Fruit fly (Drosophila melanogaster) whole organism, embryonic: ENCODE results near the gene CG32573.

Source experiments
- Ada2b ChIP-seq: fragments of 200-800 bp; sonication (Bioruptor generic); IDR thresholded peaks from 2 replicates; pipeline ENCODE4 v1.3.6; 2022; ENCODE audit warnings: missing biosample characterization, missing genetic modification characterization
- CG10366 ChIP-seq: fragments of 200-800 bp; sonication (Bioruptor generic); IDR thresholded peaks from 2 replicates; pipeline ENCODE4 v1.3.6; 2022; ENCODE audit warnings: missing biosample characterization, missing genetic modification characterization
- CG11085 ChIP-seq: fragments of 200-800 bp; sonication (Bioruptor generic); IDR thresholded peaks from 2 replicates; pipeline ENCODE4 v1.3.6; 2022; ENCODE audit warnings: missing biosample characterization, missing genetic modification characterization
- CG11093 ChIP-seq: fragments of 200-800 bp; sonication (Bioruptor generic); IDR thresholded peaks from 3 replicates; pipeline ENCODE4 v1.3.6; 2022; ENCODE audit warnings: missing biosample characterization, missing genetic modification characterization
- CG11504 ChIP-seq: fragments of 200-800 bp; sonication (Bioruptor generic); optimal IDR thresholded peaks from 3 replicates; lab custom pipeline; 2019; ENCODE audit warnings: missing biosample characterization, mild to moderate bottlenecking, missing genetic modification characterization, moderate library complexity
- CG12071 ChIP-seq: fragments of 200-800 bp; sonication (Bioruptor generic); optimal IDR thresholded peaks from 3 replicates; lab custom pipeline; 2018; ENCODE audit warnings: missing biosample characterization, mild to moderate bottlenecking, missing genetic modification characterization
- CG12155 ChIP-seq: fragments of 200-800 bp; sonication (Bioruptor generic); optimal IDR thresholded peaks from 3 replicates; lab custom pipeline; 2016; ENCODE audit warnings: missing biosample characterization, missing genetic modification characterization
- CG13287 ChIP-seq: fragments of 200-800 bp; sonication (Bioruptor generic); IDR thresholded peaks from 2 replicates; pipeline ENCODE4 v1.3.6; 2022; ENCODE audit warnings: missing biosample characterization, missing genetic modification characterization; ENCODE audit not compliant: partially characterized antibody
- CG14710 ChIP-seq: fragments of 200-800 bp; sonication (Bioruptor generic); optimal IDR thresholded peaks from 3 replicates; lab custom pipeline; 2019; ENCODE audit warnings: missing biosample characterization, mild to moderate bottlenecking, missing genetic modification characterization, moderate library complexity
- CG16863 ChIP-seq: fragments of 200-800 bp; sonication (Bioruptor generic); optimal IDR thresholded peaks from 3 replicates; lab custom pipeline; 2016; ENCODE audit warnings: missing biosample characterization, missing genetic modification characterization
- CG17186 ChIP-seq: fragments of 200-800 bp; sonication (Bioruptor generic); optimal IDR thresholded peaks from 3 replicates; lab custom pipeline; 2017; ENCODE audit warnings: missing biosample characterization, missing genetic modification reagents, missing genetic modification characterization
- CG17385 ChIP-seq: fragments of 200-800 bp; sonication (Bioruptor generic); optimal IDR thresholded peaks from 3 replicates; lab custom pipeline; 2018; ENCODE audit warnings: missing biosample characterization, mild to moderate bottlenecking, missing genetic modification characterization
- CG18476 ChIP-seq: fragments of 200-800 bp; sonication (Bioruptor generic); optimal IDR thresholded peaks from 2 replicates; lab custom pipeline; 2016; ENCODE audit warnings: missing biosample characterization, mild to moderate bottlenecking, missing genetic modification characterization
- CG31441 ChIP-seq: fragments of 200-800 bp; sonication (Bioruptor generic); IDR thresholded peaks from 2 replicates; pipeline ENCODE4 v1.3.6; 2022; ENCODE audit warnings: missing biosample characterization, missing genetic modification characterization
- CG3281 ChIP-seq: fragments of 200-800 bp; sonication (Bioruptor generic); optimal IDR thresholded peaks from 3 replicates; lab custom pipeline; 2017; ENCODE audit warnings: missing biosample characterization, mild to moderate bottlenecking, missing genetic modification characterization
- CG34376 ChIP-seq: fragments of 200-800 bp; sonication (Bioruptor generic); optimal IDR thresholded peaks from 2 replicates; lab custom pipeline; 2018; ENCODE audit warnings: missing biosample characterization, mild to moderate bottlenecking, missing genetic modification characterization
- CG4617 ChIP-seq: fragments of 200-800 bp; sonication (Bioruptor generic); optimal IDR thresholded peaks from 3 replicates; lab custom pipeline; 2016; ENCODE audit warnings: missing biosample characterization, missing genetic modification characterization, borderline replicate concordance
- CG5245 ChIP-seq: fragments of 200-800 bp; sonication (Bioruptor generic); optimal IDR thresholded peaks from 3 replicates; lab custom pipeline; 2016; ENCODE audit warnings: missing biosample characterization, missing genetic modification characterization
- CG6175 ChIP-seq: fragments of 200-800 bp; sonication (Bioruptor generic); IDR thresholded peaks from 3 replicates; pipeline ENCODE4 v1.3.6; 2022; ENCODE audit warnings: missing biosample characterization, missing genetic modification characterization
- CG7928 ChIP-seq: fragments of 200-800 bp; sonication (Bioruptor generic); optimal IDR thresholded peaks from 2 replicates; lab custom pipeline; 2017; ENCODE audit warnings: missing biosample characterization, mild to moderate bottlenecking, missing genetic modification characterization
- Chrac-16 ChIP-seq: fragments of 200-800 bp; sonication (Bioruptor generic); optimal IDR thresholded peaks from 3 replicates; lab custom pipeline; 2016; ENCODE audit warnings: missing biosample characterization, missing genetic modification characterization
- Gsc ChIP-seq: fragments of 200-800 bp; sonication (Bioruptor generic); IDR thresholded peaks from 2 replicates; pipeline ENCODE4 v1.3.6; 2022; ENCODE audit warnings: missing biosample characterization, missing genetic modification characterization
- HLH3B ChIP-seq: fragments of 200-800 bp; sonication (Bioruptor generic); IDR thresholded peaks from 2 replicates; pipeline ENCODE4 v1.3.6; 2022; ENCODE audit warnings: missing biosample characterization, missing genetic modification characterization
- Rfx ChIP-seq: fragments of 200-800 bp; sonication (Bioruptor generic); IDR thresholded peaks from 2 replicates; pipeline ENCODE4 v1.3.6; 2022; ENCODE audit warnings: missing biosample characterization, missing genetic modification characterization
- amos ChIP-seq: fragments of 200-800 bp; sonication (Bioruptor generic); IDR thresholded peaks from 2 replicates; pipeline ENCODE4 v1.3.6; 2022; ENCODE audit warnings: missing biosample characterization, missing genetic modification characterization; ENCODE audit not compliant: partially characterized antibody
- cato ChIP-seq: fragments of 200-800 bp; sonication (Bioruptor generic); optimal IDR thresholded peaks from 2 replicates; lab custom pipeline; 2016; ENCODE audit warnings: missing biosample characterization, missing genetic modification characterization, borderline replicate concordance
- chinmo ChIP-seq: fragments of 200-800 bp; sonication (Bioruptor generic); IDR thresholded peaks from 4 replicates; pipeline ENCODE4 v1.3.6; 2022; ENCODE audit warnings: missing biosample characterization, missing genetic modification characterization; ENCODE audit not compliant: partially characterized antibody
- dm ChIP-seq: fragments of 200-800 bp; sonication (Bioruptor generic); optimal IDR thresholded peaks from 3 replicates; lab custom pipeline; 2016; ENCODE audit warnings: missing biosample characterization, missing genetic modification characterization
- dysf ChIP-seq: fragments of 200-800 bp; sonication (Bioruptor generic); IDR thresholded peaks from 3 replicates; pipeline ENCODE4 v1.3.6; 2022; ENCODE audit warnings: missing biosample characterization, missing genetic modification characterization
- gsb-n ChIP-seq: fragments of 200-800 bp; sonication (Bioruptor generic); optimal IDR thresholded peaks from 3 replicates; lab custom pipeline; 2018; ENCODE audit warnings: missing biosample characterization, mild to moderate bottlenecking, missing genetic modification characterization
- hkb ChIP-seq, 2 experiments: fragments of 200-800 bp in 1 of 2; fragments of >200 bp in 1 of 2; sonication (Bioruptor generic) in 1 of 2; IDR thresholded peaks in 1 of 2; optimal IDR thresholded peaks in 1 of 2; 2 replicates each; pipeline versions ENCODE4 v1.3.6 to Lab custom; 2017 to 2022; ENCODE audit warnings: missing biosample characterization in 1 of 2, missing genetic modification characterization in 1 of 2
- jumu ChIP-seq: fragments of 200-800 bp; sonication (Bioruptor generic); optimal IDR thresholded peaks from 3 replicates; lab custom pipeline; 2016; ENCODE audit warnings: missing biosample characterization, missing genetic modification characterization
- kay ChIP-seq: fragments of 200-800 bp; sonication (Bioruptor generic); optimal IDR thresholded peaks from 2 replicates; lab custom pipeline; 2016; ENCODE audit warnings: missing biosample characterization, missing genetic modification characterization
- lov ChIP-seq, 2 experiments: fragments of 200-800 bp in 1 of 2; fragments of >200 bp in 1 of 2; sonication (Bioruptor generic) in 1 of 2; IDR thresholded peaks in 1 of 2; optimal IDR thresholded peaks in 1 of 2; 2 replicates in 1 of 2; 3 replicates in 1 of 2; pipeline versions ENCODE4 v1.3.6 to Lab custom; 2017 to 2022; ENCODE audit warnings: missing biosample characterization in 1 of 2, missing genetic modification characterization in 1 of 2
- maf-S ChIP-seq: fragments of 200-800 bp; sonication (Bioruptor generic); optimal IDR thresholded peaks from 2 replicates; lab custom pipeline; 2016; ENCODE audit warnings: missing biosample characterization, missing genetic modification characterization
- mld ChIP-seq: fragments of 200-800 bp; sonication (Bioruptor generic); IDR thresholded peaks from 3 replicates; pipeline ENCODE4 v1.3.6; 2022; ENCODE audit warnings: missing biosample characterization, missing genetic modification characterization; ENCODE audit not compliant: partially characterized antibody
- nerfin-2 ChIP-seq: fragments of 200-800 bp; sonication (Bioruptor generic); IDR thresholded peaks from 2 replicates; pipeline ENCODE4 v1.3.6; 2022; ENCODE audit warnings: missing biosample characterization, missing genetic modification characterization; ENCODE audit not compliant: partially characterized antibody
- org-1 ChIP-seq: fragments of 200-800 bp; sonication (Bioruptor generic); optimal IDR thresholded peaks from 2 replicates; lab custom pipeline; 2017; ENCODE audit warnings: missing biosample characterization, missing genetic modification characterization
- pzg ChIP-seq: fragments of 200-800 bp; sonication (Bioruptor generic); optimal IDR thresholded peaks from 3 replicates; lab custom pipeline; 2018; ENCODE audit warnings: missing biosample characterization, mild to moderate bottlenecking, missing genetic modification characterization, moderate library complexity
- row ChIP-seq: fragments of 200-800 bp; sonication (Bioruptor generic); IDR thresholded peaks from 3 replicates; pipeline ENCODE4 v1.3.6; 2022; ENCODE audit warnings: missing biosample characterization, missing genetic modification characterization
- salm ChIP-seq: fragments of 200-800 bp; sonication (Bioruptor generic); optimal IDR thresholded peaks from 2 replicates; lab custom pipeline; 2018; ENCODE audit warnings: missing biosample characterization, mild to moderate bottlenecking, missing genetic modification characterization
- scrt ChIP-seq: fragments of 200-800 bp; sonication (Bioruptor generic); optimal IDR thresholded peaks from 2 replicates; lab custom pipeline; 2018; ENCODE audit warnings: missing biosample characterization, mild to moderate bottlenecking, missing genetic modification characterization, moderate library complexity
- sd ChIP-seq: fragments of 200-800 bp; sonication (Bioruptor generic); optimal IDR thresholded peaks from 3 replicates; lab custom pipeline; 2018; ENCODE audit warnings: missing biosample characterization, mild to moderate bottlenecking, missing genetic modification characterization, moderate library complexity
- sna ChIP-seq: fragments of 200-800 bp; sonication (Bioruptor generic); IDR thresholded peaks from 2 replicates; pipeline ENCODE4 v1.3.6; 2022; ENCODE audit warnings: missing biosample characterization, missing genetic modification characterization; ENCODE audit not compliant: partially characterized antibody
- stwl ChIP-seq: fragments of 200-800 bp; sonication (Bioruptor generic); optimal IDR thresholded peaks from 3 replicates; lab custom pipeline; 2018; ENCODE audit warnings: missing biosample characterization, mild to moderate bottlenecking, missing genetic modification characterization, moderate library complexity
- tna ChIP-seq: fragments of 200-800 bp; sonication (Bioruptor generic); IDR thresholded peaks from 2 replicates; pipeline ENCODE4 v1.3.6; 2022; ENCODE audit warnings: missing biosample characterization, missing genetic modification characterization; ENCODE audit not compliant: partially characterized antibody
- unc-4 ChIP-seq: fragments of 200-800 bp; sonication (Bioruptor generic); IDR thresholded peaks from 2 replicates; pipeline ENCODE4 v1.3.6; 2022; ENCODE audit warnings: missing biosample characterization, missing genetic modification characterization; ENCODE audit not compliant: partially characterized antibody
- yki ChIP-seq: fragments of >200 bp; optimal IDR thresholded peaks from 3 replicates; lab custom pipeline; 2018
- z ChIP-seq: fragments of 200-800 bp; sonication (Bioruptor generic); IDR thresholded peaks from 3 replicates; pipeline ENCODE4 v1.3.6; 2022; ENCODE audit warnings: missing biosample characterization, missing genetic modification characterization
- zen2 ChIP-seq: fragments of 200-800 bp; sonication (Bioruptor generic); IDR thresholded peaks from 3 replicates; pipeline ENCODE4 v1.3.6; 2022; ENCODE audit warnings: missing biosample characterization, missing genetic modification characterization; ENCODE audit not compliant: partially characterized antibody

Gene CG32573

DNA sequence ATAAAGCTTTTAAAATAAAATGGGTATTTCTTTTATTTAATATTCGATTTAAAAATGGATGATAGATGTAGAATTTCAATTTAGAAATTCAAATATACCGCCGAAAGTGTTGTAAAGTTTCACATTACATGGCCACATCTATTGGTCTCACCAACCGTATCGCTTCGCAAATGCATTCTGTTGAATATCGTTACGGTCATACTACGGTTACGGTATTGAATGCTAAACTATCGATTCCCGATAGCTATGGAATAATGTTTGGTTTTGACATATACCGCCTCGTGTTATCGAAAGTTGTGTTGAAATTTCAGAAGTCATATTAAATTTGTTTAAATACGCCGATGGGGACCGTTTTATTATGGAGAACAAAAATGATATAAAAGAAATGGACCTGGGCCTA is at the start of gene CG32573, which contains the start of gene CG42512 (continued):
- TF ChIP-seq dysf (GFP tag; lab: Robert Waterston, UW) (no peak), z (GFP tag; lab: Robert Waterston, UW) (no peak), CG17385 (GFP tag; lab: Kevin White, UChicago) (no peak), scrt (no peak), Chrac-16 (GFP tag; lab: Kevin White, UChicago) (no peak), org-1 (no peak), CG31441 (GFP tag; lab: Robert Waterston, UW) (no peak), CG11093 (GFP tag; lab: Robert Waterston, UW) (no peak), kay (no peak), gsb-n (no peak), tna (GFP tag; lab: Robert Waterston, UW) (peak; percentile 74), yki (lab: Kevin White, UChicago) (no peak), salm (tag; lab: Kevin White, UChicago) (no peak), CG7928 (GFP tag; lab: Kevin White, UChicago) (no peak), sna (peak; percentile 59), dm (no peak), CG12155 (GFP tag; lab: Kevin White, UChicago) (no peak), HLH3B (GFP tag; lab: Robert Waterston, UW) (no peak), CG13287 (GFP tag; lab: Robert Waterston, UW) (peak; percentile 83), CG18476 (GFP tag; lab: Kevin White, UChicago) (no peak), mld (GFP tag; lab: Robert Waterston, UW) (peak; percentile 53; the same call in 1 of the 3 replicates), chinmo (GFP tag; lab: Robert Waterston, UW) (peak; percentile 90), stwl (tag; lab: Kevin White, UChicago) (peak; percentile 95), nerfin-2 (GFP tag; lab: Robert Waterston, UW) (peak; percentile 65; the same call in 1 of the 2 replicates), lov (optimal IDR thresholded peaks at IDR 0.05; lab: Kevin White, UChicago) (no peak), lov (GFP tag; IDR thresholded peaks at IDR 0.05; lab: Robert Waterston, UW) (no peak), CG17186 (GFP tag; lab: Kevin White, UChicago) (no peak), CG5245 (GFP tag; lab: Kevin White, UChicago) (no peak), maf-S (GFP tag; lab: Kevin White, UChicago) (no peak), cato (GFP tag; lab: Kevin White, UChicago) (no peak), CG3281 (GFP tag; lab: Kevin White, UChicago) (no peak), CG11504 (tag; lab: Kevin White, UChicago) (no peak), jumu (GFP tag; lab: Kevin White, UChicago) (no peak), Gsc (GFP tag; lab: Robert Waterston, UW) (no peak), CG12071 (GFP tag; lab: Kevin White, UChicago) (no peak), zen2 (GFP tag; lab: Robert Waterston, UW) (peak; percentile 69), CG34376 (GFP tag; lab: Kevin White, UChicago) (no peak), CG14710 (tag; lab: Kevin White, UChicago) (peak; percentile 63), CG10366 (GFP tag; lab: Robert Waterston, UW) (no peak), Rfx (GFP tag; lab: Robert Waterston, UW) (no peak), CG4617 (no peak), sd (tag; lab: Kevin White, UChicago) (peak; percentile 17), amos (GFP tag; lab: Robert Waterston, UW) (peak; percentile 75), CG11085 (GFP tag; lab: Robert Waterston, UW) (no peak), CG16863 (no peak), unc-4 (peak; percentile 71), row (GFP tag; lab: Robert Waterston, UW) (peak; percentile 12; the same call in 1 of the 3 replicates), hkb (optimal IDR thresholded peaks at IDR 0.05; lab: Kevin White, UChicago) (no peak), hkb (GFP tag; IDR thresholded peaks at IDR 0.05; lab: Robert Waterston, UW) (no peak), pzg (GFP tag; lab: Kevin White, UChicago) (peak; percentile 92), Ada2b (GFP tag; lab: Robert Waterston, UW) (no peak), CG6175 (GFP tag; lab: Robert Waterston, UW) (no peak)
